Worm (Caenorhabditis elegans) whole organism, midembryonic: ENCODE data around the gene F55C9.15.

ENCODE experiments used
- cog-1 ChIP-seq: sonication (generic microtip); optimal IDR thresholded peaks from 2 replicates; lab custom pipeline; 2016; ENCODE audit warnings: missing genetic modification characterization, missing compliant biosample characterization
- flt-1 ChIP-seq: fragments of 200-800 bp; sonication (Bioruptor generic); IDR thresholded peaks from 2 replicates; pipeline ENCODE4 v1.3.6; 2022; ENCODE audit warnings: missing genetic modification characterization, missing compliant biosample characterization
- med-1 ChIP-seq: sonication (generic microtip); optimal IDR thresholded peaks from 2 replicates; lab custom pipeline; 2017; ENCODE audit warnings: missing genetic modification characterization, mild to moderate bottlenecking, missing compliant biosample characterization, antibody characterized with exemption, missing genetic modification reagents; ENCODE audit not compliant: insufficient read depth
- tab-1 ChIP-seq: fragments of 200-800 bp; sonication (Bioruptor generic); IDR thresholded peaks from 2 replicates; pipeline ENCODE4 v1.3.6; 2022; ENCODE audit warnings: missing genetic modification characterization, missing compliant biosample characterization
- ztf-23 ChIP-seq: fragments of 200-800 bp; sonication (Bioruptor generic); IDR thresholded peaks from 2 replicates; pipeline ENCODE4 v1.3.6; 2022; ENCODE audit warnings: missing genetic modification reagents, missing genetic modification characterization, missing compliant biosample characterization

ce11 chrV:19320385-19320784, 13.6 kb upstream of the F55C9.15 start, which contains the start of gene sdz-6:
- no peak for TF ChIP-seq flt-1 (GFP tag; lab: Robert Waterston, UW)
- no peak for TF ChIP-seq tab-1
- TF ChIP-seq ztf-23 (GFP tag; lab: Robert Waterston, UW) = no peak
- no peak for TF ChIP-seq med-1
- TF ChIP-seq cog-1 (tag; lab: Kevin White, UChicago) = no peak
